Fruit fly (Drosophila melanogaster) whole organism, embryonic: ENCODE measurements around the gene Unc-115b.

Experiments used
- Abd-B ChIP-seq: fragments of 200-800 bp; sonication (Bioruptor generic); optimal IDR thresholded peaks from 2 replicates; lab custom pipeline; 2018; ENCODE audit warnings: missing biosample characterization, mild to moderate bottlenecking, missing genetic modification characterization, moderate library complexity
- CG10209 ChIP-seq: fragments of 200-800 bp; sonication (Bioruptor generic); optimal IDR thresholded peaks from 3 replicates; lab custom pipeline; 2017; ENCODE audit warnings: missing biosample characterization, mild to moderate bottlenecking, missing genetic modification characterization, missing genetic modification reagents
- CG1024 ChIP-seq: fragments of 200-800 bp; sonication (Bioruptor generic); IDR thresholded peaks from 2 replicates; pipeline ENCODE4 v1.3.6; 2022; ENCODE audit warnings: missing biosample characterization, missing genetic modification characterization
- CG10366 ChIP-seq: fragments of 200-800 bp; sonication (Bioruptor generic); IDR thresholded peaks from 2 replicates; pipeline ENCODE4 v1.3.6; 2022; ENCODE audit warnings: missing biosample characterization, missing genetic modification characterization
- CG11504 ChIP-seq: fragments of 200-800 bp; sonication (Bioruptor generic); optimal IDR thresholded peaks from 3 replicates; lab custom pipeline; 2019; ENCODE audit warnings: missing biosample characterization, mild to moderate bottlenecking, missing genetic modification characterization, moderate library complexity
- CG12744 ChIP-seq: fragments of 200-800 bp; sonication (Bioruptor generic); optimal IDR thresholded peaks from 2 replicates; lab custom pipeline; 2016; ENCODE audit warnings: missing biosample characterization, missing genetic modification characterization
- CG12942 ChIP-seq: fragments of 200-800 bp; sonication (Bioruptor generic); optimal IDR thresholded peaks from 3 replicates; lab custom pipeline; 2016; ENCODE audit warnings: missing biosample characterization, missing genetic modification characterization
- CG14014 ChIP-seq: fragments of 200-800 bp; sonication (Bioruptor generic); IDR thresholded peaks from 2 replicates; pipeline ENCODE4 v1.3.6; 2022; ENCODE audit warnings: missing biosample characterization, missing genetic modification characterization
- CG15514 ChIP-seq: fragments of 200-800 bp; sonication (Bioruptor generic); optimal IDR thresholded peaks from 3 replicates; lab custom pipeline; 2017; ENCODE audit warnings: missing biosample characterization, missing genetic modification characterization, mild to moderate bottlenecking, moderate library complexity, missing genetic modification reagents
- CG1792 ChIP-seq: fragments of 200-800 bp; sonication (Bioruptor generic); optimal IDR thresholded peaks from 2 replicates; lab custom pipeline; 2016; ENCODE audit warnings: missing biosample characterization, missing genetic modification characterization
- CG2678 ChIP-seq: fragments of 200-800 bp; sonication (Bioruptor generic); optimal IDR thresholded peaks from 3 replicates; lab custom pipeline; 2019; ENCODE audit warnings: missing biosample characterization, mild to moderate bottlenecking, missing genetic modification characterization, moderate library complexity
- CG30431 ChIP-seq: fragments of 200-800 bp; sonication (Bioruptor generic); optimal IDR thresholded peaks from 2 replicates; lab custom pipeline; 2017; ENCODE audit warnings: missing biosample characterization, missing genetic modification characterization
- CG33213 ChIP-seq: fragments of 200-800 bp; sonication (Bioruptor generic); optimal IDR thresholded peaks from 3 replicates; lab custom pipeline; 2016; ENCODE audit warnings: missing biosample characterization, missing genetic modification characterization
- CG6683 ChIP-seq: fragments of 200-800 bp; sonication (Bioruptor generic); optimal IDR thresholded peaks from 2 replicates; lab custom pipeline; 2017; ENCODE audit warnings: missing biosample characterization, mild to moderate bottlenecking, missing genetic modification characterization, missing genetic modification reagents
- CG6689 ChIP-seq: fragments of 200-800 bp; sonication (Bioruptor generic); IDR thresholded peaks from 2 replicates; pipeline ENCODE4 v1.3.6; 2022; ENCODE audit warnings: missing biosample characterization, missing genetic modification characterization
- CG8765 ChIP-seq: fragments of 200-800 bp; sonication (Bioruptor generic); IDR thresholded peaks from 2 replicates; pipeline ENCODE4 v1.3.6; 2022; ENCODE audit warnings: missing biosample characterization, missing genetic modification characterization
- CG8944 ChIP-seq: fragments of 200-800 bp; sonication (Bioruptor generic); optimal IDR thresholded peaks from 3 replicates; lab custom pipeline; 2016; ENCODE audit warnings: missing biosample characterization, missing genetic modification characterization
- Dbx ChIP-seq: fragments of 200-800 bp; sonication (Bioruptor generic); IDR thresholded peaks from 3 replicates; pipeline ENCODE4 v1.3.6; 2022; ENCODE audit warnings: missing biosample characterization, missing genetic modification characterization
- Dp ChIP-seq: fragments of 200-800 bp; sonication (Bioruptor generic); optimal IDR thresholded peaks from 2 replicates; lab custom pipeline; 2018; ENCODE audit warnings: missing biosample characterization, mild to moderate bottlenecking, missing genetic modification characterization, moderate library complexity
- Eip74EF ChIP-seq, 2 experiments: fragments of 200-800 bp in 1 of 2; fragments of >200 bp in 1 of 2; sonication (Bioruptor generic) in 1 of 2; optimal IDR thresholded peaks; 2 replicates each; lab custom pipeline; 2017 to 2019; ENCODE audit warnings: missing biosample characterization in 2 of 2, missing genetic modification characterization in 2 of 2, mild to moderate bottlenecking in 1 of 2, moderate library complexity in 1 of 2
- Hand ChIP-seq: fragments of 200-800 bp; sonication (Bioruptor generic); optimal IDR thresholded peaks from 2 replicates; lab custom pipeline; 2017; ENCODE audit warnings: mild to moderate bottlenecking, missing biosample characterization, missing genetic modification reagents, missing genetic modification characterization
- Hr51 ChIP-seq, 2 experiments: fragments of 200-800 bp; sonication (Bioruptor generic); optimal IDR thresholded peaks; 2 replicates in 1 of 2; 3 replicates in 1 of 2; lab custom pipeline; 2016 to 2018; ENCODE audit warnings: missing biosample characterization in 2 of 2, missing genetic modification characterization in 2 of 2, mild to moderate bottlenecking in 1 of 2, moderate library complexity in 1 of 2
- Hr78 ChIP-seq, 2 experiments: fragments of 200-800 bp in 1 of 2; fragments of >200 bp in 1 of 2; sonication (Bioruptor generic) in 1 of 2; optimal IDR thresholded peaks; 2 replicates each; lab custom pipeline; 2017 to 2019; ENCODE audit warnings: missing biosample characterization in 2 of 2, missing genetic modification characterization in 2 of 2, mild to moderate bottlenecking in 1 of 2, moderate library complexity in 1 of 2
- MBD-R2 ChIP-seq: fragments of 200-800 bp; sonication (Bioruptor generic); IDR thresholded peaks from 2 replicates; pipeline ENCODE4 v1.3.6; 2022; ENCODE audit warnings: missing biosample characterization, missing genetic modification characterization
- Med ChIP-seq: fragments of 200-800 bp; sonication (Bioruptor generic); peaks from one replicate; lab custom pipeline; 2016; ENCODE audit warnings: missing biosample characterization, missing genetic modification characterization, mild to moderate bottlenecking, inconsistent platforms, moderate library complexity
- Oli ChIP-seq: fragments of 200-800 bp; sonication (Bioruptor generic); optimal IDR thresholded peaks from 2 replicates; lab custom pipeline; 2018; ENCODE audit warnings: missing biosample characterization, mild to moderate bottlenecking, missing genetic modification characterization, moderate library complexity
- PHDP ChIP-seq: fragments of 200-800 bp; sonication (Bioruptor generic); optimal IDR thresholded peaks from 3 replicates; lab custom pipeline; 2018; ENCODE audit warnings: missing biosample characterization, mild to moderate bottlenecking, missing genetic modification characterization, moderate library complexity
- Rx ChIP-seq: fragments of 200-800 bp; sonication (Bioruptor generic); IDR thresholded peaks from 2 replicates; pipeline ENCODE4 v1.3.6; 2022; ENCODE audit warnings: missing biosample characterization, missing genetic modification characterization
- Scr ChIP-seq: fragments of 200-800 bp; sonication (Bioruptor generic); IDR thresholded peaks from 2 replicates; pipeline ENCODE4 v1.3.6; 2022; ENCODE audit warnings: missing biosample characterization, missing genetic modification characterization; ENCODE audit not compliant: partially characterized antibody
- Spps ChIP-seq: fragments of 200-800 bp; sonication (Bioruptor generic); optimal IDR thresholded peaks from 2 replicates; lab custom pipeline; 2018; ENCODE audit warnings: missing biosample characterization, mild to moderate bottlenecking, missing genetic modification characterization
- aop ChIP-seq: fragments of 200-800 bp; sonication (Bioruptor generic); IDR thresholded peaks from 2 replicates; pipeline ENCODE4 v1.3.6; 2022; ENCODE audit warnings: missing biosample characterization, missing genetic modification characterization
- br ChIP-seq: fragments of >200 bp; optimal IDR thresholded peaks from 2 replicates; lab custom pipeline; 2017
- bsh ChIP-seq, 2 experiments: fragments of 200-800 bp; sonication (Bioruptor generic); optimal IDR thresholded peaks; 2 replicates each; lab custom pipeline; 2017 to 2018; ENCODE audit warnings: mild to moderate bottlenecking in 2 of 2, missing biosample characterization in 2 of 2, missing genetic modification characterization in 2 of 2, moderate library complexity in 1 of 2
- cg ChIP-seq: fragments of 200-800 bp; sonication (Bioruptor generic); optimal IDR thresholded peaks from 3 replicates; lab custom pipeline; 2019; ENCODE audit warnings: missing biosample characterization, mild to moderate bottlenecking, missing genetic modification characterization, moderate library complexity
- croc ChIP-seq: fragments of 200-800 bp; sonication (Bioruptor generic); conservative IDR thresholded peaks from 3 replicates; pipeline ENCODE4 v1.3.6; 2022; ENCODE audit warnings: missing biosample characterization, missing genetic modification characterization
- esg ChIP-seq: fragments of 200-800 bp; sonication (Bioruptor generic); conservative IDR thresholded peaks from 2 replicates; pipeline ENCODE4 v1.3.6; 2022; ENCODE audit warnings: missing biosample characterization, missing genetic modification characterization
- exex ChIP-seq: fragments of 200-800 bp; sonication (Bioruptor generic); optimal IDR thresholded peaks from 4 replicates; lab custom pipeline; 2018; ENCODE audit warnings: missing biosample characterization, mild to moderate bottlenecking, missing genetic modification characterization, moderate library complexity
- gt ChIP-seq: fragments of 200-800 bp; sonication (Bioruptor generic); IDR thresholded peaks from 2 replicates; pipeline ENCODE4 v1.3.6; 2022; ENCODE audit warnings: missing biosample characterization, missing genetic modification characterization
- hth ChIP-seq: fragments of >200 bp; optimal IDR thresholded peaks from 2 replicates; lab custom pipeline; 2017; ENCODE audit warnings: inconsistent platforms
- kni ChIP-seq: fragments of 200-800 bp; sonication (Bioruptor generic); optimal IDR thresholded peaks from 3 replicates; lab custom pipeline; 2017; ENCODE audit warnings: mild to moderate bottlenecking, missing biosample characterization, missing genetic modification reagents, missing genetic modification characterization
- otp ChIP-seq: fragments of 200-800 bp; sonication (Bioruptor generic); IDR thresholded peaks from 3 replicates; pipeline ENCODE4, ENCODE4 v1.3.6; 2022; ENCODE audit warnings: missing biosample characterization, missing genetic modification characterization
- salm ChIP-seq: fragments of 200-800 bp; sonication (Bioruptor generic); optimal IDR thresholded peaks from 2 replicates; lab custom pipeline; 2018; ENCODE audit warnings: missing biosample characterization, mild to moderate bottlenecking, missing genetic modification characterization
- sisA ChIP-seq: fragments of 200-800 bp; sonication (Bioruptor generic); IDR thresholded peaks from 2 replicates; pipeline ENCODE4 v1.3.6; 2022; ENCODE audit warnings: missing biosample characterization, missing genetic modification characterization
- slbo ChIP-seq: fragments of 200-800 bp; sonication (Bioruptor generic); IDR thresholded peaks from 2 replicates; pipeline ENCODE4 v1.3.6; 2022; ENCODE audit warnings: missing biosample characterization, missing genetic modification characterization
- sna ChIP-seq: fragments of 200-800 bp; sonication (Bioruptor generic); IDR thresholded peaks from 2 replicates; pipeline ENCODE4 v1.3.6; 2022; ENCODE audit warnings: missing biosample characterization, missing genetic modification characterization; ENCODE audit not compliant: partially characterized antibody
- stc ChIP-seq: fragments of 200-800 bp; sonication (Bioruptor generic); IDR thresholded peaks from 2 replicates; pipeline ENCODE4 v1.3.6; 2022; ENCODE audit warnings: missing biosample characterization, missing genetic modification characterization
- tll ChIP-seq, 2 experiments: fragments of 200-800 bp in 1 of 2; fragments of >200 bp in 1 of 2; sonication (Bioruptor generic) in 1 of 2; optimal IDR thresholded peaks; 2 replicates each; lab custom pipeline; 2017 to 2019; ENCODE audit warnings: missing biosample characterization in 2 of 2, missing genetic modification characterization in 2 of 2, mild to moderate bottlenecking in 1 of 2, moderate library complexity in 1 of 2
- trem ChIP-seq: fragments of 200-800 bp; optimal IDR thresholded peaks from 3 replicates; lab custom pipeline; 2019; ENCODE audit warnings: missing biosample characterization, mild to moderate bottlenecking, missing genetic modification characterization, moderate library complexity
- usp ChIP-seq: fragments of >200 bp; optimal IDR thresholded peaks from 2 replicates; lab custom pipeline; 2017; ENCODE audit warnings: missing biosample characterization, missing genetic modification characterization
- vfl ChIP-seq: fragments of 200-800 bp; sonication (Bioruptor generic); optimal IDR thresholded peaks from 2 replicates; lab custom pipeline; 2016; ENCODE audit warnings: missing biosample characterization, missing genetic modification characterization

The Unc-115b gene

DNA sequence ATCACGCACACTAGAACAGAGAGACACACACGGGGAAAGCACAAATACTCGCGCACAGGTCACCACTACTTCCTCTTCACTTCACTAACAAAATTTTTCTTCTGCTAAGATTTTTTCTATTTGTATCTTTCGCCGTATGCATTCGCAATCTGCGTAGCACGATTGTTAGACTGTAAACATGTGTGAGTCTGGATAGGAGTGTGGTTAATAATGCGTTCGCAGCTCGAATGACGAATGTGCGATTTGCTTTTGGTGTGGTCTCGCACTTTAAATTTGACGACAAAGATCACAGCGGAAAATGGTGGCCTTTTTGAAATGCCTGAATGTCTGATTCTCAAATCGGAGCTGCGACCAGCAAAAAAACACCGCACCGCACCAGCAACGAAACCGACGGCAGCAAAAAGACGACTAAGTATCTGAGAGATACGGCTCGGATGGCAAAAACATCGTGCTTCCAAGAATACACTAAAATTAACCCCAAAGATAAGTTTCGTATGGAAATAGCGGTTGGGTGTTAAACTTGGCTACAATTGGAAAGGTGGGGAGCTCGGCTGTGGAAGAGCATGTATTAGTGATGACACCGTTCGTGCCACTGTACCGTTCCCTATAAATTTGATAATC lies 12.5 kb upstream of the Unc-115b start, which contains the start of gene Unc-115a (continued):
- TF ChIP-seq sna (GFP tag; lab: Robert Waterston, UW) (no peak), croc (GFP tag; lab: Robert Waterston, UW) (no peak), tll (GFP tag; optimal IDR thresholded peaks at IDR 0.05; lab: Kevin White, UChicago) (no peak), CG1792 (no peak), Hr78 (GFP tag; optimal IDR thresholded peaks at IDR 0.05; lab: Kevin White, UChicago) (no peak), trem (tag; lab: Kevin White, UChicago) (peak; percentile 79), kni (GFP tag; lab: Kevin White, UChicago) (no peak), bsh (GFP tag; optimal IDR thresholded peaks at IDR 0.05; lab: Kevin White, UChicago) (peak; percentile 38 to 57), CG15514 (GFP tag; lab: Kevin White, UChicago) (peak; percentile 85), aop (no peak), CG12942 (GFP tag; lab: Kevin White, UChicago) (no peak), PHDP (tag; lab: Kevin White, UChicago) (peak; percentile 38), Dp (peak; percentile 41), Oli (tag; lab: Kevin White, UChicago) (no peak), Dbx (GFP tag; lab: Robert Waterston, UW) (no peak), exex (tag; lab: Kevin White, UChicago) (no peak), Hr51 (GFP tag; optimal IDR thresholded peaks at IDR 0.05; lab: Kevin White, UChicago) (peak in 1 of 2 experiments; percentile 6), CG1024 (no peak), CG8944 (GFP tag; lab: Kevin White, UChicago) (peak; percentile 42), CG6689 (GFP tag; lab: Robert Waterston, UW) (no peak), CG30431 (GFP tag; lab: Kevin White, UChicago) (no peak), slbo (GFP tag; lab: Robert Waterston, UW) (no peak), vfl (GFP tag; lab: Kevin White, UChicago) (peak; percentile 39), CG12744 (GFP tag; lab: Kevin White, UChicago) (peak; percentile 58), otp (GFP tag; lab: Robert Waterston, UW) (no peak), CG2678 (tag; lab: Kevin White, UChicago) (no peak), Eip74EF (GFP tag; optimal IDR thresholded peaks at IDR 0.05; lab: Kevin White, UChicago) (peak in 1 of 2 experiments; percentile 39), Med (GFP tag; lab: Kevin White, UChicago) (peak; percentile 93), usp (GFP tag; lab: Kevin White, UChicago) (no peak), br (lab: Kevin White, UChicago) (no peak), CG10366 (GFP tag; lab: Robert Waterston, UW) (no peak), salm (tag; lab: Kevin White, UChicago) (peak; percentile 47), sisA (no peak), Rx (GFP tag; lab: Robert Waterston, UW) (no peak), cg (peak; percentile 93), gt (no peak), CG11504 (tag; lab: Kevin White, UChicago) (no peak), Scr (no peak), Abd-B (GFP tag; lab: Kevin White, UChicago) (no peak), CG14014 (no peak), CG33213 (peak; percentile 76), MBD-R2 (GFP tag; lab: Robert Waterston, UW) (no peak), Hand (GFP tag; lab: Kevin White, UChicago) (peak; percentile 28), Spps (tag; lab: Kevin White, UChicago) (no peak), hth (lab: Kevin White, UChicago) (no peak), CG10209 (GFP tag; lab: Kevin White, UChicago) (peak; percentile 4), esg (GFP tag; lab: Robert Waterston, UW) (no peak), stc (GFP tag; lab: Robert Waterston, UW) (no peak), CG8765 (GFP tag; lab: Robert Waterston, UW) (no peak), CG6683 (GFP tag; lab: Kevin White, UChicago) (no peak)
